Worm (Caenorhabditis elegans) whole organism, late embryonic: Measurements from ENCODE around the gene unc-58.

Experiments
- C08G9.2 ChIP-seq: sonication (generic microtip); optimal IDR thresholded peaks from 2 replicates; lab custom pipeline; 2016; ENCODE audit warnings: mild to moderate bottlenecking, missing genetic modification characterization, moderate library complexity, missing compliant biosample characterization
- F13H6.1 ChIP-seq: sonication (generic microtip); optimal IDR thresholded peaks from 2 replicates; lab custom pipeline; 2016; ENCODE audit warnings: missing genetic modification characterization, missing compliant biosample characterization
- K02D7.2 ChIP-seq: sonication (generic microtip); optimal IDR thresholded peaks from 2 replicates; lab custom pipeline; 2017; ENCODE audit warnings: mild to moderate bottlenecking, missing genetic modification characterization, missing compliant biosample characterization
- K09A11.1 ChIP-seq: sonication (generic microtip); optimal IDR thresholded peaks from 2 replicates; lab custom pipeline; 2017; ENCODE audit warnings: antibody characterized with exemption, mild to moderate bottlenecking, missing genetic modification characterization, missing compliant biosample characterization; ENCODE audit not compliant: insufficient read depth
- T23F11.4 ChIP-seq: fragments of 200-800 bp; sonication (Bioruptor generic); optimal IDR thresholded peaks from 2 replicates; lab custom pipeline; 2018; ENCODE audit warnings: mild to moderate bottlenecking, missing genetic modification characterization, missing compliant biosample characterization
- ceh-18 ChIP-seq: sonication (generic microtip); optimal IDR thresholded peaks from 2 replicates; lab custom pipeline; 2016; ENCODE audit warnings: missing genetic modification characterization, missing compliant biosample characterization
- ceh-24 ChIP-seq: sonication (generic microtip); optimal IDR thresholded peaks from 2 replicates; lab custom pipeline; 2016; ENCODE audit warnings: mild to moderate bottlenecking, missing genetic modification characterization, missing compliant biosample characterization
- ceh-34 ChIP-seq: sonication (generic microtip); optimal IDR thresholded peaks from 2 replicates; lab custom pipeline; 2016; ENCODE audit warnings: mild to moderate bottlenecking, missing genetic modification characterization, missing compliant biosample characterization
- ceh-48 ChIP-seq: sonication (generic microtip); optimal IDR thresholded peaks from 2 replicates; lab custom pipeline; 2016; ENCODE audit warnings: missing genetic modification characterization, inconsistent platforms, missing compliant biosample characterization
- ceh-6 ChIP-seq: fragments of 200-800 bp; sonication (Bioruptor generic); optimal IDR thresholded peaks from 2 replicates; lab custom pipeline; 2018; ENCODE audit warnings: mild to moderate bottlenecking, missing genetic modification characterization, missing compliant biosample characterization
- ceh-9 ChIP-seq: sonication (generic microtip); optimal IDR thresholded peaks from 2 replicates; lab custom pipeline; 2016; ENCODE audit warnings: mild to moderate bottlenecking, missing genetic modification characterization, inconsistent platforms, missing compliant biosample characterization
- che-1 ChIP-seq: sonication (generic microtip); optimal IDR thresholded peaks from 2 replicates; lab custom pipeline; 2016; ENCODE audit warnings: mild to moderate bottlenecking, missing genetic modification characterization, missing compliant biosample characterization
- dmd-4 ChIP-seq: sonication (generic microtip); optimal IDR thresholded peaks from 2 replicates; lab custom pipeline; 2016; ENCODE audit warnings: borderline replicate concordance, missing genetic modification characterization, missing compliant biosample characterization
- dve-1 ChIP-seq: sonication (generic microtip); optimal IDR thresholded peaks from 2 replicates; lab custom pipeline; 2017; ENCODE audit warnings: antibody characterized with exemption, mild to moderate bottlenecking, missing genetic modification characterization, missing compliant biosample characterization
- elt-2 ChIP-seq: sonication (generic microtip); optimal IDR thresholded peaks from 2 replicates; lab custom pipeline; 2016; ENCODE audit warnings: missing genetic modification reagents, missing genetic modification characterization, missing compliant biosample characterization
- elt-4 ChIP-seq: sonication (generic microtip); optimal IDR thresholded peaks from 2 replicates; lab custom pipeline; 2016; ENCODE audit warnings: missing genetic modification characterization, missing compliant biosample characterization
- eyg-1 ChIP-seq: sonication (generic microtip); optimal IDR thresholded peaks from 2 replicates; lab custom pipeline; 2016; ENCODE audit warnings: missing genotype, missing genetic modification characterization, missing compliant biosample characterization
- fkh-10 ChIP-seq: fragments of 150-350 bp; optimal IDR thresholded peaks from 2 replicates; lab custom pipeline; 2014; ENCODE audit warnings: missing biosample characterization, missing genetic modification reagents, missing genetic modification characterization
- fkh-6 ChIP-seq: sonication (generic microtip); optimal IDR thresholded peaks from 2 replicates; lab custom pipeline; 2016; ENCODE audit warnings: missing genetic modification characterization, missing compliant biosample characterization
- gmeb-2 ChIP-seq: sonication (generic microtip); optimal IDR thresholded peaks from 2 replicates; lab custom pipeline; 2016; ENCODE audit warnings: missing genetic modification characterization, inconsistent platforms, missing compliant biosample characterization
- hlh-13 ChIP-seq: fragments of 200-800 bp; sonication (Bioruptor generic); optimal IDR thresholded peaks from 2 replicates; lab custom pipeline; 2018; ENCODE audit warnings: mild to moderate bottlenecking, missing genetic modification characterization, missing compliant biosample characterization
- hlh-8 ChIP-seq: sonication (generic microtip); optimal IDR thresholded peaks from 2 replicates; lab custom pipeline; 2016; ENCODE audit warnings: missing genotype, missing genetic modification characterization, missing compliant biosample characterization
- mec-3 ChIP-seq: sonication (generic microtip); optimal IDR thresholded peaks from 2 replicates; lab custom pipeline; 2016; ENCODE audit warnings: borderline replicate concordance, missing genetic modification characterization, missing compliant biosample characterization
- nfya-1 ChIP-seq: sonication (generic microtip); optimal IDR thresholded peaks from 2 replicates; lab custom pipeline; 2017; ENCODE audit warnings: missing genetic modification characterization, mild to moderate bottlenecking, missing compliant biosample characterization, antibody characterized with exemption, moderate library complexity
- nhr-11 ChIP-seq: fragments of 150-350 bp; optimal IDR thresholded peaks from 2 replicates; lab custom pipeline; 2014; ENCODE audit warnings: missing biosample characterization, missing genetic modification characterization
- nhr-232 ChIP-seq: sonication (generic microtip); optimal IDR thresholded peaks from 2 replicates; lab custom pipeline; 2016; ENCODE audit warnings: missing genetic modification characterization, missing compliant biosample characterization
- odd-2 ChIP-seq: sonication (generic microtip); optimal IDR thresholded peaks from 2 replicates; lab custom pipeline; 2017; ENCODE audit warnings: antibody characterized with exemption, mild to moderate bottlenecking, missing genetic modification characterization, missing compliant biosample characterization
- pag-3 ChIP-seq: sonication (generic microtip); optimal IDR thresholded peaks from 2 replicates; lab custom pipeline; 2016; ENCODE audit warnings: missing compliant biosample characterization, missing genetic modification characterization, borderline replicate concordance
- pax-1 ChIP-seq: fragments of 150-350 bp; optimal IDR thresholded peaks from 2 replicates; lab custom pipeline; 2014; ENCODE audit warnings: missing biosample characterization, missing genetic modification characterization
- pha-2 ChIP-seq: sonication (generic microtip); optimal IDR thresholded peaks from 2 replicates; lab custom pipeline; 2017; ENCODE audit warnings: mild to moderate bottlenecking, missing genetic modification characterization, missing compliant biosample characterization
- pha-4 ChIP-seq: fragments of 150-350 bp; optimal IDR thresholded peaks from 2 replicates; lab custom pipeline; 2018; ENCODE audit warnings: missing biosample characterization, missing genetic modification reagents, missing genetic modification characterization
- pqm-1 ChIP-seq: sonication (generic microtip); optimal IDR thresholded peaks from 2 replicates; lab custom pipeline; 2016; ENCODE audit warnings: missing genetic modification characterization, missing compliant biosample characterization
- sox-2 ChIP-seq: fragments of 200-800 bp; sonication (Bioruptor generic); IDR thresholded peaks from 2 replicates; pipeline ENCODE4 v1.3.6; 2022; ENCODE audit warnings: missing genetic modification reagents, missing genetic modification characterization, missing compliant biosample characterization
- syd-9 ChIP-seq: sonication (generic microtip); optimal IDR thresholded peaks from 2 replicates; lab custom pipeline; 2016; ENCODE audit warnings: mild to moderate bottlenecking, missing genetic modification characterization, moderate library complexity, missing compliant biosample characterization
- tbx-2 ChIP-seq: sonication (generic microtip); optimal IDR thresholded peaks from 2 replicates; lab custom pipeline; 2016; ENCODE audit warnings: missing genetic modification characterization, missing compliant biosample characterization
- tbx-7 ChIP-seq: sonication (generic microtip); optimal IDR thresholded peaks from 2 replicates; lab custom pipeline; 2016; ENCODE audit warnings: missing genotype, missing genetic modification characterization, missing compliant biosample characterization
- ttx-3 ChIP-seq: sonication (generic microtip); optimal IDR thresholded peaks from 2 replicates; lab custom pipeline; 2016; ENCODE audit warnings: missing genetic modification reagents, missing genetic modification characterization, missing compliant biosample characterization
- unc-42 ChIP-seq: sonication (generic microtip); optimal IDR thresholded peaks from 2 replicates; lab custom pipeline; 2016; ENCODE audit warnings: missing genotype, missing genetic modification characterization, missing compliant biosample characterization
- unc-55 ChIP-seq: sonication (generic microtip); optimal IDR thresholded peaks from 2 replicates; lab custom pipeline; 2017; ENCODE audit warnings: missing biosample characterization, missing genetic modification reagents, missing genetic modification characterization

The unc-58 gene

ce11 chrX:10095145-10095544 lies 37.8 kb downstream of the unc-58 start, which contains the start of gene flp-2:
TSS of gene flp-2 (minus strand) at chrX:10095245.
- TF ChIP-seq pqm-1 (tag; lab: Kevin White, UChicago), result no peak
- no peak for TF ChIP-seq nfya-1 (tag; lab: Kevin White, UChicago)
- no peak for TF ChIP-seq tbx-2 (tag; lab: Kevin White, UChicago)
- TF ChIP-seq elt-2 (tag; lab: Kevin White, UChicago), result no peak

- no peak for TF ChIP-seq syd-9 (tag; lab: Kevin White, UChicago)
- no peak for TF ChIP-seq pag-3 (tag; lab: Kevin White, UChicago)
- no peak for TF ChIP-seq elt-4 (tag; lab: Kevin White, UChicago)
- TF ChIP-seq pax-1 (tag; lab: Kevin White, UChicago), result no peak
- no peak for TF ChIP-seq unc-42 (tag; lab: Kevin White, UChicago)
- no peak for TF ChIP-seq ceh-24 (tag; lab: Kevin White, UChicago)
- TF ChIP-seq pha-2 (tag; lab: Kevin White, UChicago), result no peak
- no peak for TF ChIP-seq fkh-6 (tag; lab: Kevin White, UChicago)
- no peak for TF ChIP-seq nhr-232
- TF ChIP-seq C08G9.2, result no peak
- TF ChIP-seq ceh-18, result no peak
- no peak for TF ChIP-seq tbx-7 (tag; lab: Kevin White, UChicago)
- no peak for TF ChIP-seq ceh-48
- no peak for TF ChIP-seq hlh-13 (GFP tag; lab: Kevin White, UChicago)
- no peak for TF ChIP-seq unc-55 (GFP tag; lab: Kevin White, UChicago)
- no peak for TF ChIP-seq ceh-34 (tag; lab: Kevin White, UChicago)
- TF ChIP-seq K09A11.1, result no peak
- no peak for TF ChIP-seq fkh-10 (GFP tag; lab: Kevin White, UChicago)
- no peak for TF ChIP-seq nhr-11 (tag; lab: Kevin White, UChicago)
- TF ChIP-seq pha-4, result no peak
Measured at ce11 chrX:10092864-10093263, 40.1 kb downstream of the unc-58 start, which contains the start of gene flp-3. TSS of gene flp-3 (minus strand) at chrX:10092964.

DNA sequence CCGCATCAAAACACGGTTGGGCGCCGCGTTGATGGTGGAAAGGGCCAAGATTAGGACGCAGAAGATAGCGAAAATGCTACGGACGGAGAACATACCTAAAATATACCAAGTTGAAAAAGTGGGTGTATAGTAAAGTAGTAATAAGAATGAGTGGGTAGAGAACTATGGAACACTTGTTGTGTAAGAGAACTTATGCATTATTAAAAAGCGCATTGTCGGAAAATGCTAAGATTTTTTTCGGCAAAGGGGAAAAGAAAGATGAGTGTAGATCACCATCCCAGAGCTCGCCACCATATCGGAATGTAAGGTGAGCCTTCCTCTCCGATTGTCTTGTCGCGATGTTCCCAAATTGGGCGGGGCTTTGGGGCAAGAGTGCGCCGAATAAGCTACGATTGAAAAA lies 45.1 kb downstream of the unc-58 start, which contains the start of gene flp-28:
Gene flp-28 (minus strand): TSS at position 101 of the 400 bp plus-strand sequence.
- TF ChIP-seq T23F11.4 (no peak), gmeb-2 (tag; lab: Kevin White, UChicago) (no peak)
- TF ChIP-seq, all 69 proteins: peak for 0

- no peak for TF ChIP-seq ceh-6 (GFP tag; lab: Kevin White, UChicago)
- no peak for TF ChIP-seq F13H6.1 (tag; lab: Kevin White, UChicago)
- no peak for TF ChIP-seq hlh-8 (tag; lab: Kevin White, UChicago)
- TF ChIP-seq che-1 (tag; lab: Kevin White, UChicago), result no peak
- TF ChIP-seq nhr-11 (tag; lab: Kevin White, UChicago), result no peak
- TF ChIP-seq pha-2 (tag; lab: Kevin White, UChicago), result no peak
- TF ChIP-seq elt-2 (tag; lab: Kevin White, UChicago), result no peak
- no peak for TF ChIP-seq ttx-3
- TF ChIP-seq dmd-4, result no peak
- TF ChIP-seq eyg-1 (tag; lab: Kevin White, UChicago), result no peak
- no peak for TF ChIP-seq dve-1 (tag; lab: Kevin White, UChicago)
- TF ChIP-seq fkh-10 (GFP tag; lab: Kevin White, UChicago), result no peak
- no peak for TF ChIP-seq ceh-9 (tag; lab: Kevin White, UChicago)
- TF ChIP-seq K02D7.2 (tag; lab: Kevin White, UChicago), result no peak
- no peak for TF ChIP-seq fkh-6 (tag; lab: Kevin White, UChicago)
- no peak for TF ChIP-seq mec-3 (tag; lab: Kevin White, UChicago)
- TF ChIP-seq odd-2, result no peak
- TF ChIP-seq sox-2 (GFP tag; lab: Robert Waterston, UW), result no peak
Measured at ce11 chrX:10085073-10085472, 47.9 kb downstream of the unc-58 start.
